Fruit fly (Drosophila melanogaster) whole organism, pupa: ENCODE data around the gene CG31637.

ENCODE experiments used
- CG10348 ChIP-seq: fragments of 200-800 bp; sonication (Bioruptor generic); IDR thresholded peaks from 2 replicates; pipeline ENCODE4 v1.3.6; 2022; ENCODE audit warnings: missing biosample characterization, missing genetic modification characterization
- CG12605 ChIP-seq: fragments of 200-800 bp; sonication (Bioruptor generic); IDR thresholded peaks from 2 replicates; pipeline ENCODE4 v1.3.6; 2022; ENCODE audit warnings: missing biosample characterization, missing genetic modification characterization
- CG13204 ChIP-seq: fragments of 200-800 bp; sonication (Bioruptor generic); optimal IDR thresholded peaks from 2 replicates; lab custom pipeline; 2018; ENCODE audit warnings: missing biosample characterization, mild to moderate bottlenecking, missing genetic modification characterization, moderate library complexity
- CG14655 ChIP-seq: fragments of 200-800 bp; sonication (Bioruptor generic); optimal IDR thresholded peaks from 3 replicates; lab custom pipeline; 2017; ENCODE audit warnings: mild to moderate bottlenecking, missing biosample characterization, missing genetic modification reagents, missing genetic modification characterization
- CG15710 ChIP-seq: fragments of 200-800 bp; sonication (Bioruptor generic); optimal IDR thresholded peaks from 2 replicates; lab custom pipeline; 2018; ENCODE audit warnings: missing biosample characterization, mild to moderate bottlenecking, missing genetic modification characterization, moderate library complexity
- CG17806 ChIP-seq: fragments of 200-800 bp; sonication (Bioruptor generic); optimal IDR thresholded peaks from 2 replicates; lab custom pipeline; 2018; ENCODE audit warnings: missing biosample characterization, mild to moderate bottlenecking, missing genetic modification characterization, moderate library complexity
- CG32121 ChIP-seq: fragments of 200-800 bp; sonication (Bioruptor generic); IDR thresholded peaks from 2 replicates; pipeline ENCODE4 v1.3.6; 2022; ENCODE audit warnings: missing biosample characterization, missing genetic modification characterization
- CG34367 ChIP-seq: fragments of 200-800 bp; sonication (Bioruptor generic); optimal IDR thresholded peaks from 2 replicates; lab custom pipeline; 2018; ENCODE audit warnings: missing biosample characterization, mild to moderate bottlenecking, missing genetic modification characterization
- CG4496 ChIP-seq: fragments of 200-800 bp; sonication (Bioruptor generic); IDR thresholded peaks from 3 replicates; pipeline ENCODE4 v1.3.6; 2022; ENCODE audit warnings: missing biosample characterization, missing genetic modification characterization
- CG8159 ChIP-seq: fragments of 200-800 bp; sonication (Bioruptor generic); optimal IDR thresholded peaks from 3 replicates; lab custom pipeline; 2018; ENCODE audit warnings: missing biosample characterization, mild to moderate bottlenecking, missing genetic modification characterization, moderate library complexity
- CG8301 ChIP-seq: fragments of 200-800 bp; sonication (Bioruptor generic); optimal IDR thresholded peaks from 2 replicates; lab custom pipeline; 2018; ENCODE audit warnings: missing biosample characterization, mild to moderate bottlenecking, missing genetic modification characterization
- CG9948 ChIP-seq: fragments of 200-800 bp; sonication (Bioruptor generic); optimal IDR thresholded peaks from 2 replicates; lab custom pipeline; 2018; ENCODE audit warnings: missing biosample characterization, mild to moderate bottlenecking, missing genetic modification characterization, moderate library complexity
- D1 ChIP-seq: fragments of 200-800 bp; sonication (Bioruptor generic); optimal IDR thresholded peaks from 2 replicates; lab custom pipeline; 2018; ENCODE audit warnings: missing biosample characterization, mild to moderate bottlenecking, missing genetic modification characterization, moderate library complexity
- EcR ChIP-seq: fragments of 200-800 bp; sonication (Bioruptor generic); optimal IDR thresholded peaks from 3 replicates; lab custom pipeline; 2019; ENCODE audit warnings: missing biosample characterization, missing genetic modification characterization, mild to moderate bottlenecking, moderate library complexity, missing genetic modification reagents
- Ets98B ChIP-seq: fragments of 200-800 bp; sonication (Bioruptor generic); IDR thresholded peaks from 2 replicates; pipeline ENCODE4 v1.3.6; 2022; ENCODE audit warnings: missing biosample characterization, missing genetic modification characterization
- Pif1A ChIP-seq: fragments of 200-800 bp; sonication (Bioruptor generic); optimal IDR thresholded peaks from 3 replicates; lab custom pipeline; 2016; ENCODE audit warnings: missing biosample characterization, missing genetic modification characterization
- Pif1B ChIP-seq: fragments of 200-800 bp; sonication (Bioruptor generic); optimal IDR thresholded peaks from 3 replicates; lab custom pipeline; 2016; ENCODE audit warnings: missing biosample characterization, missing genetic modification characterization
- Snoo ChIP-seq: fragments of 200-800 bp; sonication (Bioruptor generic); optimal IDR thresholded peaks from 3 replicates; lab custom pipeline; 2017; ENCODE audit warnings: missing biosample characterization, mild to moderate bottlenecking, missing genetic modification characterization, inconsistent platforms
- fd96Ca ChIP-seq: fragments of 200-800 bp; sonication (Bioruptor generic); IDR thresholded peaks from 3 replicates; pipeline ENCODE4 v1.3.6; 2022; ENCODE audit warnings: missing biosample characterization, missing genetic modification characterization
- gl ChIP-seq: fragments of 200-800 bp; sonication (Bioruptor generic); optimal IDR thresholded peaks from 2 replicates; lab custom pipeline; 2018; ENCODE audit warnings: missing biosample characterization, mild to moderate bottlenecking, missing genetic modification characterization
- rn ChIP-seq: fragments of 200-800 bp; sonication (Bioruptor generic); IDR thresholded peaks from 2 replicates; pipeline ENCODE4 v1.3.6; 2022; ENCODE audit warnings: missing biosample characterization, missing genetic modification characterization

CG31637 gene

DNA sequence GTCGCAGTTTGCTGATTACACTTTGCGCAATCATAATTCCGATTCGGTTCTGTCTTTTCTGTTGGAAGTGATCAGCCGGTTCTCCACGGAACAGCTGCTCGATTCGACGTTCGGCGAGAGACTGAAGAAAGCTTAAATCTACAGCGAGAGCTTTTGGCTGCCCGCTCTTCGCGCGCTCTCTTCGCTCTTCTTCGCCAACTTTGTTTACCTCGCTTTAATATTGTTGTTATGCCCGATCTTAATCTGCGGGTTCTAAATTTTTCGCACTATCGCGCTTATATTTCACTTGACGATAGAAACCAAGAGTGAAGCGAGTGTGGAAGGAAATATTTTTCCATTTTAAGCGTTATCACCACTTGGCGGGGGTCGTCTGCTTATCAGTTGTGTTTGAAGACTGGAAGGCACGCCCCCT, 4.0 kb upstream of the CG31637 start, which contains the start of gene CG9547:
CG9547 (minus strand) TSS at position 128 of the 412 bp plus-strand sequence.
- TF ChIP-seq Pif1B (GFP tag; lab: Kevin White, UChicago), result no peak
- no peak; the same call in 1 of the 2 replicates for TF ChIP-seq CG32121 (GFP tag; lab: Robert Waterston, UW)
- 0 out of 3 replicates have a peak, but pooled peaks have one; percentile 24 for TF ChIP-seq CG4496
- no peak for TF ChIP-seq CG8301
- no peak for TF ChIP-seq gl (tag; lab: Kevin White, UChicago)
- TF ChIP-seq CG10348 (GFP tag; lab: Robert Waterston, UW), result no peak
- TF ChIP-seq CG8159 (tag; lab: Kevin White, UChicago), result no peak
- TF ChIP-seq Ets98B (GFP tag; lab: Robert Waterston, UW), result peak; percentile 65; the same call in 1 of the 2 replicates
- peak; percentile 30 for TF ChIP-seq Snoo (tag; lab: Kevin White, UChicago)
- no peak for TF ChIP-seq CG13204
- no peak for TF ChIP-seq fd96Ca (GFP tag; lab: Robert Waterston, UW)
- no peak for TF ChIP-seq D1 (tag; lab: Kevin White, UChicago)
- TF ChIP-seq EcR (GFP tag; lab: Kevin White, UChicago), result peak; percentile 4
- peak; percentile 50 for TF ChIP-seq CG12605 (GFP tag; lab: Robert Waterston, UW)

DNA sequence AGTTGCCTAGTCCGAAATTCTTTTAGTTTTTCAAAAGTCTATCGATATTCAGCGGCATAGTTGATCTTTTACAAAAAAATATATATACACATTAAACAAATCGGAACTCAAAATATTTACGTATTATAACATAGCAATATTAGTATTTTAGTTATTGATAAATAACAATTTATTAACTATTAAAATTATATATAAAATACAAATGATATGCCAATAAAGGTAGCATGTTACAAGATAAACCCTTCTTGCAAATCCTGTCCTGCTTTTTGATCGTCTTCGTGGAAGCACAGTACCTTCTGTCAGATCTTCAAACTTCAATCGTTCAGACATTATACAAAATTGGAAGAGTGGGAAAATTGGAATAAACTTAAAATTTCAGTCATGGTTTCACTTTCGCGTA, 1.7 kb upstream of the CG31637 start, which contains the start of gene CG9550:
CG9550 (plus strand) TSS at position 301 of the 400 bp plus-strand sequence.
- TF ChIP-seq Snoo (tag; lab: Kevin White, UChicago) (no peak), CG32121 (GFP tag; lab: Robert Waterston, UW) (no peak), CG8159 (tag; lab: Kevin White, UChicago) (no peak)
- TF ChIP-seq, all 21 proteins: peak for 0

DNA sequence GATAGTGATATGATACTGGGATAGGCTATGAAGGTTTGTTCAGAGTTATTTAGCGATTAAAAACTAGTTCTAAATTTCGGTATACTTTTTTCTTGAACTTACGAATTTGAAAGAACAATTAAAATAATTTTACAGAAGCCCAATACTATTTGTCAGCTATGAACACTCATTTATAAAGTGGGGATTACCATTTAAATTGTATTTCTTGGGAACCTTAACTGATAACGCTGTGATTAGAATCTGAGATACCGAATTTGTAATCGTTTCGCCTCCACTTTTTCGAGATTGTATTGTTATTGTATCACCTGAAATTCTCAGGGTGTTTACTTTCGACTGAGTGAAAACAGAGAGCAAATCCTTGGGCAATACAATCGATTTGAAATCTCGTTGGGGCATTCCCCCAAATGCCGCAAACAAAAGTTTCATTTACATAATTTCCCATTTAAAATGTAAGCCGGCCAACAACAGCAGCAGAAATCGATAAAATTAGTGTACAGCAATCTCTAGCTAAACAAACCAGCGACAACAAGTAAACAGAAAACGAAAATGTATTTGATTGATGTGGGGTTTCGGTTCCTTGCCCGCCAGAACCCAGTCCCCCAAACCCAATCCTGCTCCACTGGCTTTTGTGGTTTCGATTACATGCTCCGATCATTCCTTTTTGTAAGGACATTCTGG, 2.3 kb downstream of the CG31637 start:
- TF ChIP-seq Pif1B (GFP tag; lab: Kevin White, UChicago) (no peak), CG10348 (GFP tag; lab: Robert Waterston, UW) (no peak), CG9948 (tag; lab: Kevin White, UChicago) (no peak), CG34367 (tag; lab: Kevin White, UChicago) (no peak), CG15710 (tag; lab: Kevin White, UChicago) (no peak), CG13204 (no peak), CG12605 (GFP tag; lab: Robert Waterston, UW) (no peak), Ets98B (GFP tag; lab: Robert Waterston, UW) (no peak), Pif1A (GFP tag; lab: Kevin White, UChicago) (no peak), rn (no peak), CG14655 (GFP tag; lab: Kevin White, UChicago) (no peak), D1 (tag; lab: Kevin White, UChicago) (no peak), CG32121 (GFP tag; lab: Robert Waterston, UW) (no peak), CG8301 (no peak), CG4496 (no peak)

DNA sequence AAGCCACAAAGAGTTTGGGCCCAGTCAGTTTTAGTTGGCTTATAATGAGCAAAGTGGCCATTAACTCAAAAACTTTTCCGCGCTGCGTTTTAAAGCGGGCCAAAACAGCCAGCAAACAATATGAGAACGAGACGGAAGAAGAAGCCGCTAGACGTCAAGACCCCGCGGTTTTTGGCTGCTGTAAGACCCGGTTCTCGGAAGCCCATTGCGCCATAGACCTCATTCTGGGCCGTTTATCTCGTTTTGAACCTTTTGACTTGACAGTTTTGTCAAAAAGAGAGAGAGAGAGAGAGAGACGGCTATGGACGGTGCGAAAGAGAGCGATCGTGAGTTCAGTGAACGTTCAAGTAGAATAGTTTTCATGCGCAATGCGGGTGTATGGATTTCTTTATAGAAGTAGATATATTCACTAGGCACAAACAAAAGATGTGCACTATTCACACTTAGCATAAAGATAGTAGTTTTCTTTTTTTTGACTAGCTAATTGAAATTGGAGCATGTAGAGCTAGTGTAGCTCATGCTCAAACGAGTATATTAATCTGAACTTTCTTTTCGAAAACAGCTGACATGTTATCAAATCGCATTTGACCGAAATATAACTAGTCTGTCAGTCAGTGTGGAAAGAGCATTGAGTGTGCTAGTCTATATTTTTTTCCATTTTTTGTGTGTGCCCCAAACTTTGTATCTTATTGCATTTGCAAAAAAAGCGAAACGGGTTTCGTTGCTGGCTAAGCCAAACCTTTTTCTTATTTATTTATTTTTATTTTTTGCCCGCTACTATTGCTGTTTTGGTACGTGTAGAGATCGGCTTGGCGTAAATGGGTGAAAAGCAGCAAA, 4.7 kb downstream of the CG31637 start:
- TF ChIP-seq D1 (tag; lab: Kevin White, UChicago) (no peak), CG14655 (GFP tag; lab: Kevin White, UChicago) (no peak), fd96Ca (GFP tag; lab: Robert Waterston, UW) (peak; percentile 50; the same call in 1 of the 3 replicates), Snoo (tag; lab: Kevin White, UChicago) (no peak), CG8301 (no peak), CG12605 (GFP tag; lab: Robert Waterston, UW) (peak; percentile 65; the same call in 1 of the 2 replicates), CG15710 (tag; lab: Kevin White, UChicago) (no peak), Pif1A (GFP tag; lab: Kevin White, UChicago) (no peak), EcR (GFP tag; lab: Kevin White, UChicago) (peak; percentile 31), Ets98B (GFP tag; lab: Robert Waterston, UW) (peak; percentile 37; the same call in 1 of the 2 replicates), rn (0 out of 2 replicates have a peak, but pooled peaks have one; percentile 8)
- TF ChIP-seq, all 21 proteins: peak for 5

DNA sequence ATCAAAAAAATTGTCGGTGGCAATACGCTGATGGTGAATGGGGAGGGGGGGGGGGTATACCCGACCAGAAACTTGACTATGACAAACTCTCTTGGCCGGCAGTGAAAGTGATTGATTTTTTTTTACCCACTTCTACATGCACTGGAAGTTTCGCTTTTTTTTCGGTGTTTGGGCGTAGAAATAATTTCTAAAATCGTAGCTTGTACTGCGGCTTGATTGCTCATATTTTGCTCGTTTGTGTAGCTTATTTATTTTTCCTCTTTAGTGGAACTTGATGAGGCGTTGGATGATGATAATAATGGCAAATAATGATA, 5.2 kb downstream of the CG31637 start:
- TF ChIP-seq CG15710 (tag; lab: Kevin White, UChicago) (no peak), Pif1A (GFP tag; lab: Kevin White, UChicago) (no peak), EcR (GFP tag; lab: Kevin White, UChicago) (no peak), Pif1B (GFP tag; lab: Kevin White, UChicago) (no peak), CG8159 (tag; lab: Kevin White, UChicago) (no peak), CG17806 (no peak), CG12605 (GFP tag; lab: Robert Waterston, UW) (no peak), CG32121 (GFP tag; lab: Robert Waterston, UW) (no peak), CG13204 (no peak), D1 (tag; lab: Kevin White, UChicago) (no peak), fd96Ca (GFP tag; lab: Robert Waterston, UW) (no peak), CG8301 (no peak), CG14655 (GFP tag; lab: Kevin White, UChicago) (no peak), Snoo (tag; lab: Kevin White, UChicago) (no peak), CG34367 (tag; lab: Kevin White, UChicago) (no peak), CG9948 (tag; lab: Kevin White, UChicago) (no peak), CG4496 (no peak), Ets98B (GFP tag; lab: Robert Waterston, UW) (no peak), rn (no peak)
